Worm (Caenorhabditis elegans): ENCODE results near the gene mac-1.
"Not testable (repeated sequence)": the region's sequence is repeated elsewhere in the genome, so short reads cannot be mapped to it uniquely, and the experiment has no call there.

mac-1 gene

DNA sequence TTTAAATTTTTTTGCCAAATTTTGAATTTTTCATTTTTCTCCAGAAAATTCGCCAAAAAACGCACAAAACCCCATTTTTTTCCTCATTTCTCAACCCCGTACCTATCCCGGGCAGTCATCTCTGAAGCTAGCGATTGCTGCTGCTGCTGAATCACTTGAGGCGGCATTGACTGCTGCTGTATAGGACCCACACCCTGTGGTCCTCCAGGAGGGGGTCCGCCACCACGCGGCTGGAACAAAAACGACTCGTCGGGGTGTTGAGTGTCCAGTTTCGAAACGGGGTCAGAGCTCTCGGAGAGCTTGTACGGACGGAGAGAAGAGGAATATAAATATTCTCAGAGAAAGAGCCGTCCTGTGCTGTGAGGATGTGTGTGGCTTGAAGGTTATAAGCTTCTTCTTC, 9.6 kb upstream of the mac-1 start, which contains the start of gene sam-10:
TSS of gene sam-10 (minus strand) at position 167 of the 400 bp plus-strand sequence.
- TF ChIP-seq cog-1 (tag; optimal IDR thresholded peaks at IDR 0.05) (no peak), ztf-29 (GFP tag; IDR thresholded peaks at IDR 0.05) (no peak), tab-1 (GFP tag; IDR thresholded peaks at IDR 0.05) (no peak), T22C8.4 (GFP tag; IDR thresholded peaks at IDR 0.05) (no peak), flt-1 (GFP tag; IDR thresholded peaks at IDR 0.05) (no peak), ztf-23 (GFP tag; IDR thresholded peaks at IDR 0.05) (no peak), med-1 (GFP tag; optimal IDR thresholded peaks at IDR 0.05; ENCODE audit: insufficient read depth) (no peak), ref-1 (GFP tag; conservative IDR thresholded peaks at IDR 0.05) (no peak), klf-2 (GFP tag; conservative IDR thresholded peaks at IDR 0.05) (no peak)

DNA sequence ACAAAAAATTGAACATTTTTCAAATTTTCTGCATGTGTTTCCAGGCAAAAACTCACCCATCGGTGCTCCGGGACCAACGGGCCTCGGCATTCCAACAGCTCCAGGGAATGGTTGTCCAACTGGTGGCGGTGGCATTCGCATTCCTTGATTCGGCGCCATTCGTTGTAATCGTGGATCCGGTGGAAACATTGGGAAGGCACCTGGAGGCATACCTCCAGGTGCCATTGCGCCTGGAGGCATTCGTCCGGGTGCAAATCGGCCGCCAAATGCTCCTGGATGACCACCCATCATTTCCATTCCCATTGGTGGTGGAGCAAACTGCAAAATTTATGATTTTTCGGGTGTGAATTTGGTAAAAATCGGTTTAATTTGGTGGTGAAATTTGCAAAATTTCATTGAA, 5.8 kb upstream of the mac-1 start:
- TF ChIP-seq med-1 (GFP tag; optimal IDR thresholded peaks at IDR 0.05; ENCODE audit: insufficient read depth), result no peak
- no peak for TF ChIP-seq ztf-23 (GFP tag; IDR thresholded peaks at IDR 0.05)
- no peak for TF ChIP-seq T22C8.4 (GFP tag; IDR thresholded peaks at IDR 0.05)
- no peak for TF ChIP-seq cog-1 (tag; optimal IDR thresholded peaks at IDR 0.05)
- TF ChIP-seq tab-1 (GFP tag; IDR thresholded peaks at IDR 0.05), result no peak

DNA sequence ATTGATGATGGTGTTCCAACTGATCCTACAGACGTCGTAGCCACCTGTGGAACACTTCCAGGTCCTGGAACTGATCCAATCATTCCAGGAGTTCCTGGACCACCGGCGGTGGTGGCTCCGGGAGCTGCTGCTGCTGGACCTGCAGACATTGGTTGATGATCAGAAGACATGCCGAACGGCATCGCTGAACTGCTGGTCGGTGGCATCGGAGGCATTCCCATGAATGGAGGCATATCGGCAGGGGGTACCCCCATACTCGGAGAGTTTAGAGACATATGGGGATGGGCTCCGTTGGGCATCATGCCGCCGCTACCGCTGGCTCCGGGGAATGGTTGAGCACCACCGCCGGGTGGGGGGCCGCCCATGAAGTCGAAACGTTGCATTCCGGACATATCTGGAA, 4.6 kb upstream of the mac-1 start:
- TF ChIP-seq klf-2 (GFP tag; conservative IDR thresholded peaks at IDR 0.05) (0 out of 2 replicates have a peak, but pooled peaks have one; percentile 22), med-1 (GFP tag; optimal IDR thresholded peaks at IDR 0.05; ENCODE audit: insufficient read depth) (no peak)

DNA sequence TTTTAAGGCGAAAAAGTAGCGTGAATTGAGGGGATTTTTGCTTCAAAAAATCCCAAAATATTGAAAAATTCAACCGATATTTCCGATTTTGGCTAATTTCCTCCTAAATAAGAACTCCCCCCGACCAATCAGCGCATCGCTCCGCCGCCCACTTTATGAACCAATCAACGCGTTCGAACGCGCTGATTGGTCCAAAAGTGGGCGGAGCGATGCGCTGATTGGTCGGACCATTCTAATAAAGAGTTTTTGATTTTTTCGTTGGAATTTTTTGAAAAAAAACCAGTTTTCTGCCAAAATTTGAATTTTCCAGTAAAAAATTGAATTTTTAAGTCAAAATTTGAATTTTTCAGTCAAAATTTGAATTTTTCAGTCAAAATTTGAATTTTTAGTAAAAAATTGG, 524 bp upstream of the mac-1 start:
- TF ChIP-seq tab-1 (GFP tag; IDR thresholded peaks at IDR 0.05) (no peak), cog-1 (tag; optimal IDR thresholded peaks at IDR 0.05) (no peak), ztf-29 (GFP tag; IDR thresholded peaks at IDR 0.05) (no peak), flt-1 (GFP tag; IDR thresholded peaks at IDR 0.05) (no peak), med-1 (GFP tag; optimal IDR thresholded peaks at IDR 0.05; ENCODE audit: insufficient read depth) (no peak), klf-2 (GFP tag; conservative IDR thresholded peaks at IDR 0.05) (no peak), ztf-23 (GFP tag; IDR thresholded peaks at IDR 0.05) (no peak), T22C8.4 (GFP tag; IDR thresholded peaks at IDR 0.05) (no peak), ref-1 (GFP tag; conservative IDR thresholded peaks at IDR 0.05) (no peak)

DNA sequence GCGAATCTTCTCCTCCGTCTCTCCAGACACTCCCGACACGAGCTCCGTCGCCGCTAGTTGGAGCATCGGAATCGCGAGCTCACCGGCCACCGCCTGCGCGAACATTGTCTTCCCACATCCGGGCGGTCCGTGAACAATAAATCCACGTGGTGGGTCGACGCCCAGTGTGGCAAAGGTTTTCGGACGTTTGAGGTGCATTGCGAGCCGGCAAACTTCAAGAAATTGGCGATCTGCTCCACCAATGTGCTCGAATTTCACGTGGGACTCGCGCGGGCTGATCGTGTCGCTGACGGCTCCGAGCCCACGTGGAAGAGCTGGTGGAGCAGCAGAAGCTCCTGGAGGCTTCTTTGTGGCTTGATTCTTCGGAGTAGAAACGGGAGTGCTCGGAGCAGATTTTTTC, 4.1 kb downstream of the mac-1 start:
- TF ChIP-seq T22C8.4 (GFP tag; IDR thresholded peaks at IDR 0.05) (no peak), ref-1 (GFP tag; conservative IDR thresholded peaks at IDR 0.05) (no peak), ztf-23 (GFP tag; IDR thresholded peaks at IDR 0.05) (no peak), klf-2 (GFP tag; conservative IDR thresholded peaks at IDR 0.05) (no peak), cog-1 (tag; optimal IDR thresholded peaks at IDR 0.05) (no peak), tab-1 (GFP tag; IDR thresholded peaks at IDR 0.05) (no peak), med-1 (GFP tag; optimal IDR thresholded peaks at IDR 0.05; ENCODE audit: insufficient read depth) (no peak), ztf-29 (GFP tag; IDR thresholded peaks at IDR 0.05) (no peak), flt-1 (GFP tag; IDR thresholded peaks at IDR 0.05) (no peak)

DNA sequence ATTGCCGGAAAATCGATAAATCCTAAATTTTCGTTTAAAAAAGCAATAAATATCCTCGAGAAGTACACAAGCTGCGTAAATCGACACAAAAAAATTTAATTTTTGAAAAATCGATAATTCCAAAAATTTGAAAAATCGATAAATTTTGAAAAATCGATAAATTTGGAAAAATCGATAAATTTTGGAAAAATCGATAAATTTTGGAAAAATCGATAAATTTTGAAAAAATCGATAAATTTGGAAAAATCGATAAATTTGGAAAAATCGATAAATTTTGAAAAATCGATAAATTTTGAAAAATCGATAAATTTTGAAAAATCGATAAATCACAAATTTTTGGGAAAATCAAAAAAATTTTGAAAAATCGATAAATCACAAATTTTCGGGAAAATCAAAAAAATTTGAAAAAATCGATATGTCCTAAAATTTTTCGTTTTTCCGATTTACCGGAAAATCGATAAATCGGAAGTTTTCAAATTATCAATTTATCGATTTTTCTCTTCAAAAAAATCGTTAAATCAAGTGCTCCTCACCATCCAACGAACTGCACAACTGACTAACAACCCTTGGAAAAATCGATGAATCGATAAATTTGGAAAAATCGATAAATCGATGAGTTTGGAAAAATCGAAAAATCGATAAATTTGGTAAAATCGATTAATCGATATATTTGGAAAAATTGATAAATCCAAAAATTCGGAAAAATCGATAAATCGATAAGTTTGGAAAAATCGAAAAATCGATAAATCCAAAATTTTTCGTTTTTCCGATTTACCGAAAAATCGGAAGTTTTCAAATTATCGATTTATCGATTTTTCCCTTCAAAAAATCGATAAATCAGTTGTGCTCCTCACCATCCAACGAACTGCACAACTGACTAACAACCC, 4.8 kb downstream of the mac-1 start:
- no peak for TF ChIP-seq med-1 (GFP tag; optimal IDR thresholded peaks at IDR 0.05; ENCODE audit: insufficient read depth)
- TF ChIP-seq T22C8.4 (GFP tag; IDR thresholded peaks at IDR 0.05), result peak; percentile 100

DNA sequence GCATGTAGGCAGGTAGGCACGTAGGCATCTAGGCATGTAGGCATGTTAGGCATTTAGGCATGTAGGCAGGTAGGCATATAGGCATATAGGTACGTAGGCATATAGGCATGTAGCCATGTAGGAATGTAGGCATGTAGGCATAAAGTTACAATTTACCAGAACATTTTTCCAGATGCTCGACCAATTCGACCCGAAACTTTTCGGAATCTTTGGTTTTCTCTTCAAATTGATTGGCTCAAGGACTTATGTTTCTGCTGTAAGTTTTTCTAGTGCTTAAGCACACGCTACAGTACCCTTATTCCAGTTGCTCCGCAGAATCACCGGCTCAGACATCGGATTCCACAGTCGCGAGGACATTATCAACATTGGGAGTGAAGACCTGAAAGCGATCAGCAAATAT, 10.5 kb downstream of the mac-1 start:
- no peak for TF ChIP-seq med-1 (GFP tag; optimal IDR thresholded peaks at IDR 0.05; ENCODE audit: insufficient read depth)
- TF ChIP-seq tab-1 (GFP tag; IDR thresholded peaks at IDR 0.05), result no peak
- no peak for TF ChIP-seq ztf-23 (GFP tag; IDR thresholded peaks at IDR 0.05)
- no peak for TF ChIP-seq klf-2 (GFP tag; conservative IDR thresholded peaks at IDR 0.05)
- no peak for TF ChIP-seq T22C8.4 (GFP tag; IDR thresholded peaks at IDR 0.05)
- TF ChIP-seq ref-1 (GFP tag; conservative IDR thresholded peaks at IDR 0.05), result no peak
- TF ChIP-seq ztf-29 (GFP tag; IDR thresholded peaks at IDR 0.05), result no peak
- TF ChIP-seq cog-1 (tag; optimal IDR thresholded peaks at IDR 0.05), result no peak

DNA sequence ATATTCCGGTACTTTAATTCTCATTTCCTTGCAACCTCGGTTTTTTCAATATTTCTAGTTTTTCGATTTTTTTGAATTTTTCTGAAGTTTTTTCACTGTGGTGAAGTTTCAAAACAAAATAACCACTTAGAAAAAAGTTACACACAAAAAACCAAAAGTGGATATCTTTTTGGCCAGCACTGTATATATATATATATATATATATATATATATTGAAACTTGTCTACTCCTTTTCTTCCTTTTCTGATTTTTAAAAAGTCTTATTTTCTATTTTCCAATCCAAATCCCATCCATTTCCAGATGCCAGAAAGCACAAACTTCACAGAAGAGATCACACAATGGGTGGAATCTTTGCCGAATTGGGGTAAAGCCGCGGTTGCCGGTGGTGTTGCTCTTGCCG, 11.7 kb downstream of the mac-1 start, which contains the start of gene faxc-2:
TSS of gene faxc-2 (plus strand) at position 301 of the 400 bp plus-strand sequence.
- not testable (repeated sequence) for TF ChIP-seq T22C8.4, ztf-23, flt-1 (GFP tag; IDR thresholded peaks at IDR 0.05)

DNA sequence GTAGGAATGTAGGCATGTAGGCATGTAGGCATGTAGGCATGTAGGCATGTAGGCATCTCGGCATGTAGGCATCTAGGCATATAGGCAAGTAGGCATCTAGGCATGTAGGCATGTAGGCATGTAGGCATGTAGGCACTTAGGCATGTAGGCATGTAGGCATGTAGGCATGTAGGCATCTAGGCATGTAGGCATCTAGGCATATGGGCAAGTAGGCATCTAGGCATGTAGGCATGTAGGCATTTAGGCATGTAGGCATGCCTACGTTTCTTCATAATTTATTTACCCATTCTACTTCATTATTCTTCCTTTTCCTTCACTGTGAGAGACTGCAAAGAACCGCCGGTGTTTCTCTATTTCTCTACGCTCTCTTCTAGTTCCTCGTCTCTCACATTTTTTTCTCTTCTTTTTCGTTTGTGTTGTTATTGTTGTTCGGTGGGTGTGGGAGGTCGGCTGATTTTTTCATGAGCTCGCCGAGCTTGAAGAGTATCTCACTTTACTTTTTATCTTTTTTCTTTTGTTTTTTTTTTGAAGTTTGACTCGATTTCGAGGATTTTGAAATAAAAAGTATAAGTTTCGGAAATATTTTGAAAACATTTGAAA, 16.3 kb downstream of the mac-1 start:
- TF ChIP-seq med-1 (GFP tag; optimal IDR thresholded peaks at IDR 0.05; ENCODE audit: insufficient read depth) (no peak), ztf-29 (GFP tag; IDR thresholded peaks at IDR 0.05) (no peak), T22C8.4 (GFP tag; IDR thresholded peaks at IDR 0.05) (no peak), tab-1 (GFP tag; IDR thresholded peaks at IDR 0.05) (no peak), ref-1 (GFP tag; conservative IDR thresholded peaks at IDR 0.05) (no peak), ztf-23 (GFP tag; IDR thresholded peaks at IDR 0.05) (no peak), flt-1 (GFP tag; IDR thresholded peaks at IDR 0.05) (no peak), klf-2 (GFP tag; conservative IDR thresholded peaks at IDR 0.05) (no peak), cog-1 (tag; optimal IDR thresholded peaks at IDR 0.05) (no peak)

DNA sequence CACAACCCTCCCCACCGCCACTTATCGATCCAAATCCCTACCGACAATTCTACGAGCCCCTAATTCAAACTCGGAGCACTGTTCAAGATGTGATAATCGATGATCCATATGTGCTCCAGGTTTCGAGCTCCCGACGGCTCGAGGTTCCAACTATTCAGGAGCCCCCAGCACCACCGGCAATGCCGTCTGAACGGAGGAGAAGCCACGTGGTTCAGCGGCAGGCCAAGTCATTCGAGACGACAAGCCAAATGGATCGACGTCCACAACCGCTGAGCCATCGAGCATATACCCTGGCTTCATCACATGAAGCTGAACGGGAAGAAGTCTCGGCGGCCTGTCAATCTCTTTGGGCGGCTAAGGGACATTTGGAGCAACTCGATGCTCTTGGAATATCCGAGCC, 20.1 kb downstream of the mac-1 start:
- TF ChIP-seq tab-1 (GFP tag; IDR thresholded peaks at IDR 0.05) (no peak), ztf-23 (GFP tag; IDR thresholded peaks at IDR 0.05) (no peak), ref-1 (GFP tag; conservative IDR thresholded peaks at IDR 0.05) (no peak), klf-2 (GFP tag; conservative IDR thresholded peaks at IDR 0.05) (no peak), med-1 (GFP tag; optimal IDR thresholded peaks at IDR 0.05; ENCODE audit: insufficient read depth) (no peak), flt-1 (GFP tag; IDR thresholded peaks at IDR 0.05) (no peak), ztf-29 (GFP tag; IDR thresholded peaks at IDR 0.05) (no peak), T22C8.4 (GFP tag; IDR thresholded peaks at IDR 0.05) (no peak), cog-1 (tag; optimal IDR thresholded peaks at IDR 0.05) (no peak)
